Worm (Caenorhabditis elegans) whole organism, L4 larva: Measurements from ENCODE around the gene nas-22.
A peak's percentile ranks its signal among the peaks of the same experiment; 100 is the strongest.

ENCODE experiments used
- D1046.2 ChIP-seq: fragments of 200-800 bp; sonication (Bioruptor generic); IDR thresholded peaks from 2 replicates; pipeline ENCODE4 v1.3.6; 2022; ENCODE audit warnings: missing genetic modification characterization, missing compliant biosample characterization
- F44E2.7 ChIP-seq: fragments of 200-800 bp; sonication (Bioruptor generic); IDR thresholded peaks from 2 replicates; pipeline ENCODE4 v2.1.2; 2022; ENCODE audit warnings: missing genetic modification characterization, missing compliant biosample characterization
- R02D3.7 ChIP-seq: fragments of 150-350 bp; sonication (generic microtip); optimal IDR thresholded peaks from 3 replicates; lab custom pipeline; 2014; ENCODE audit warnings: missing biosample characterization, missing genetic modification characterization
- Y48G9A.11 ChIP-seq: fragments of 200-800 bp; sonication (Bioruptor generic); IDR thresholded peaks from 2 replicates; pipeline ENCODE4 v1.3.6; 2022; ENCODE audit warnings: missing genetic modification reagents, missing genetic modification characterization, missing compliant biosample characterization
- aha-1 ChIP-seq: fragments of 150-350 bp; peaks from one replicate; lab custom pipeline; 2014; ENCODE audit warnings: missing biosample characterization, missing genetic modification characterization
- ceh-28 ChIP-seq: fragments of 150-350 bp; optimal IDR thresholded peaks from 2 replicates; lab custom pipeline; 2014; ENCODE audit warnings: missing biosample characterization, missing genetic modification reagents, missing genetic modification characterization
- ceh-44 ChIP-seq: fragments of 200-800 bp; sonication (Bioruptor generic); IDR thresholded peaks from 2 replicates; pipeline ENCODE4 v1.3.6; 2022; ENCODE audit warnings: missing genetic modification reagents, missing genetic modification characterization, missing compliant biosample characterization
- ces-1 ChIP-seq: fragments of 150-350 bp; sonication (generic microtip); optimal IDR thresholded peaks from 4 replicates; lab custom pipeline; 2014; ENCODE audit warnings: missing biosample characterization, missing genetic modification reagents, missing genetic modification characterization
- ctbp-1 ChIP-seq: fragments of 200-800 bp; sonication (Bioruptor generic); IDR thresholded peaks from 2 replicates; pipeline ENCODE4 v1.3.6; 2022; ENCODE audit warnings: missing genetic modification reagents, missing genetic modification characterization, missing compliant biosample characterization
- daf-12 ChIP-seq: fragments of 150-350 bp; optimal IDR thresholded peaks from 2 replicates; lab custom pipeline; 2014; ENCODE audit warnings: missing biosample characterization, missing genetic modification reagents, missing genetic modification characterization
- dmd-6 ChIP-seq: fragments of 200-800 bp; sonication (Bioruptor generic); IDR thresholded peaks from 2 replicates; pipeline ENCODE4 v1.3.6; 2022; ENCODE audit warnings: missing genetic modification reagents, missing genetic modification characterization, missing compliant biosample characterization
- dmd-9 ChIP-seq: fragments of 200-800 bp; sonication (Bioruptor generic); IDR thresholded peaks from 2 replicates; pipeline ENCODE4 v1.3.6; 2022; ENCODE audit warnings: missing genetic modification reagents, missing genetic modification characterization, missing compliant biosample characterization
- dpl-1 ChIP-seq: fragments of 150-350 bp; optimal IDR thresholded peaks from 2 replicates; lab custom pipeline; 2014; ENCODE audit warnings: missing biosample characterization, missing genetic modification reagents, missing genetic modification characterization
- duxl-1 ChIP-seq: sonication (generic microtip); optimal IDR thresholded peaks from 2 replicates; lab custom pipeline; 2016; ENCODE audit warnings: mild to moderate bottlenecking, missing genetic modification characterization, moderate library complexity, missing compliant biosample characterization; ENCODE audit not compliant: poor library complexity
- dve-1 ChIP-seq: sonication (generic microtip); optimal IDR thresholded peaks from 2 replicates; lab custom pipeline; 2017; ENCODE audit warnings: antibody characterized with exemption, mild to moderate bottlenecking, missing genetic modification characterization, missing compliant biosample characterization; ENCODE audit not compliant: insufficient read depth
- gei-8 ChIP-seq: fragments of 200-800 bp; sonication (Bioruptor generic); optimal IDR thresholded peaks from 2 replicates; lab custom pipeline; 2018; ENCODE audit warnings: mild to moderate bottlenecking, missing genetic modification characterization, missing compliant biosample characterization
- hlh-30 ChIP-seq: sonication (generic microtip); optimal IDR thresholded peaks from 2 replicates; lab custom pipeline; 2017; ENCODE audit warnings: antibody characterized with exemption, mild to moderate bottlenecking, missing genetic modification characterization, missing compliant biosample characterization; ENCODE audit not compliant: insufficient read depth
- hmg-1.1 ChIP-seq: fragments of 200-800 bp; sonication (Bioruptor generic); IDR thresholded peaks from 2 replicates; pipeline ENCODE4 v1.3.6; 2022; ENCODE audit warnings: missing genetic modification reagents, missing genetic modification characterization, missing compliant biosample characterization
- lim-7 ChIP-seq: fragments of 200-800 bp; sonication (Bioruptor generic); IDR thresholded peaks from 2 replicates; pipeline ENCODE4 v1.3.6; 2022; ENCODE audit warnings: missing genetic modification characterization, missing compliant biosample characterization
- lin-1 ChIP-seq: fragments of 200-800 bp; sonication (Bioruptor generic); IDR thresholded peaks from 2 replicates; pipeline ENCODE4 v1.3.6; 2022; ENCODE audit warnings: missing genetic modification reagents, missing genetic modification characterization, missing compliant biosample characterization
- lin-13 ChIP-seq: fragments of 150-350 bp; optimal IDR thresholded peaks from 2 replicates; lab custom pipeline; 2014; ENCODE audit warnings: missing biosample characterization, missing genetic modification reagents, missing genetic modification characterization
- madf-9 ChIP-seq: fragments of 200-800 bp; sonication (Bioruptor generic); conservative IDR thresholded peaks from 2 replicates; pipeline ENCODE4 v1.3.6; 2022; ENCODE audit warnings: missing genetic modification reagents, missing genetic modification characterization, missing compliant biosample characterization
- mes-2 ChIP-seq: sonication (generic microtip); optimal IDR thresholded peaks from 2 replicates; lab custom pipeline; 2016; ENCODE audit warnings: missing genotype, mild to moderate bottlenecking, missing genetic modification characterization, missing compliant biosample characterization; ENCODE audit not compliant: poor library complexity, severe bottlenecking
- mxl-3 ChIP-seq: fragments of 200-800 bp; sonication (Bioruptor generic); optimal IDR thresholded peaks from 2 replicates; lab custom pipeline; 2018; ENCODE audit warnings: mild to moderate bottlenecking, missing genetic modification characterization, missing compliant biosample characterization
- nhr-102 ChIP-seq: sonication (generic microtip); optimal IDR thresholded peaks from 2 replicates; lab custom pipeline; 2016; ENCODE audit warnings: mild to moderate bottlenecking, missing genetic modification characterization, moderate library complexity, missing compliant biosample characterization
- nhr-11 ChIP-seq: fragments of 150-350 bp; optimal IDR thresholded peaks from 2 replicates; lab custom pipeline; 2014; ENCODE audit warnings: missing biosample characterization, missing genetic modification characterization
- nhr-111 ChIP-seq: fragments of 200-800 bp; sonication (Bioruptor generic); optimal IDR thresholded peaks from 2 replicates; lab custom pipeline; 2018; ENCODE audit warnings: mild to moderate bottlenecking, missing genetic modification characterization, missing compliant biosample characterization
- nhr-41 ChIP-seq: fragments of 200-800 bp; sonication (Bioruptor generic); IDR thresholded peaks from 2 replicates; pipeline ENCODE4 v1.3.6; 2022; ENCODE audit warnings: missing genetic modification reagents, missing genetic modification characterization, missing compliant biosample characterization
- nhr-42 ChIP-seq: fragments of 200-800 bp; sonication (Bioruptor generic); IDR thresholded peaks from 2 replicates; pipeline ENCODE4 v1.3.6; 2022; ENCODE audit warnings: missing genetic modification characterization, missing compliant biosample characterization
- saeg-2 ChIP-seq: fragments of 200-800 bp; sonication (Bioruptor generic); IDR thresholded peaks from 2 replicates; pipeline ENCODE4 v1.3.6; 2022; ENCODE audit warnings: missing genetic modification reagents, missing genetic modification characterization, missing compliant biosample characterization
- snpc-1.2 ChIP-seq: fragments of 200-800 bp; sonication (Bioruptor generic); IDR thresholded peaks from 2 replicates; pipeline ENCODE4 v1.3.6; 2022; ENCODE audit warnings: missing genetic modification reagents, missing genetic modification characterization, missing compliant biosample characterization
- tra-1 ChIP-seq: fragments of 200-800 bp; sonication (Bioruptor generic); IDR thresholded peaks from 2 replicates; pipeline ENCODE4 v1.3.6; 2022; ENCODE audit warnings: missing genetic modification reagents, missing genetic modification characterization, missing compliant biosample characterization
- unc-62 ChIP-seq, 3 experiments: fragments of 150-350 bp in 1 of 3; sonication (generic microtip); optimal IDR thresholded peaks in 2 of 3; peaks in 1 of 3; 1 replicate in 1 of 3; 2 replicates in 2 of 3; lab custom pipeline; 2014 to 2017; ENCODE audit warnings: missing biosample characterization in 3 of 3, missing genetic modification characterization in 3 of 3, missing genetic modification reagents in 3 of 3, missing genotype in 1 of 3
- zag-1 ChIP-seq: fragments of 150-350 bp; optimal IDR thresholded peaks from 2 replicates; lab custom pipeline; 2014; ENCODE audit warnings: missing biosample characterization, missing genetic modification characterization
- zfp-2 ChIP-seq: sonication (generic microtip); optimal IDR thresholded peaks from 2 replicates; lab custom pipeline; 2016; ENCODE audit warnings: mild to moderate bottlenecking, missing genetic modification characterization, missing compliant biosample characterization
- zip-11 ChIP-seq: fragments of 200-800 bp; sonication (Bioruptor generic); IDR thresholded peaks from 2 replicates; pipeline ENCODE4 v1.3.6; 2022; ENCODE audit warnings: missing genetic modification characterization, missing compliant biosample characterization

The nas-22 gene

ce11 chrV:11485558-11485957 lies 11.1 kb downstream of the nas-22 start, which contains the start of gene srh-1:
Gene srh-1 (plus strand): TSS chrV:11485858.
- no peak for TF ChIP-seq ceh-44 (GFP tag; lab: Robert Waterston, UW)
- TF ChIP-seq dmd-9 = no peak
- TF ChIP-seq, all 104 proteins: peak for 0

- no peak for TF ChIP-seq dpl-1 (GFP tag; lab: Kevin White, UChicago)
- no peak for TF ChIP-seq dve-1 (tag; lab: Kevin White, UChicago)
- TF ChIP-seq nhr-41 (GFP tag; lab: Robert Waterston, UW) = no peak
- no peak for TF ChIP-seq mxl-3 (GFP tag; lab: Kevin White, UChicago)
- no peak for TF ChIP-seq lin-13
- no peak for TF ChIP-seq nhr-102 (tag; lab: Kevin White, UChicago)
- no peak for TF ChIP-seq nhr-42 (GFP tag; lab: Robert Waterston, UW)
- TF ChIP-seq tra-1 = no peak
- TF ChIP-seq snpc-1.2 = no peak
- TF ChIP-seq saeg-2 (GFP tag; lab: Robert Waterston, UW) = no peak
- TF ChIP-seq lim-7 (GFP tag; lab: Robert Waterston, UW) = no peak
- TF ChIP-seq nhr-111 (GFP tag; lab: Kevin White, UChicago) = no peak
- TF ChIP-seq hlh-30 (tag; lab: Kevin White, UChicago) = no peak
- no peak for TF ChIP-seq ces-1 (GFP tag; lab: Kevin White, UChicago)
- no peak for TF ChIP-seq duxl-1 (tag; lab: Kevin White, UChicago)
- no peak for TF ChIP-seq gei-8 (GFP tag; lab: Kevin White, UChicago)
- TF ChIP-seq zip-11 (GFP tag; lab: Robert Waterston, UW) = no peak
- TF ChIP-seq D1046.2 (GFP tag; lab: Robert Waterston, UW) = no peak
- no peak for TF ChIP-seq ceh-28 (tag; lab: Kevin White, UChicago)
- TF ChIP-seq zfp-2 (tag; lab: Kevin White, UChicago) = no peak
- TF ChIP-seq, all 104 proteins: peak for 0
Observed at ce11 chrV:11486680-11487079, 12.2 kb downstream of the nas-22 start, which contains the start of gene T11F9.10. Gene T11F9.10 (plus strand): TSS chrV:11486980.

- TF ChIP-seq madf-9 (GFP tag; lab: Robert Waterston, UW) (no peak), mes-2 (no peak), zag-1 (no peak), R02D3.7 (no peak), ctbp-1 (GFP tag; lab: Robert Waterston, UW) (no peak), daf-12 (tag; lab: Kevin White, UChicago) (no peak), ces-1 (GFP tag; lab: Kevin White, UChicago) (no peak)
Observed at ce11 chrV:11488288-11488687, 13.8 kb downstream of the nas-22 start.

ce11 chrV:11490382-11490781 lies 15.9 kb downstream of the nas-22 start, which contains the start of gene dhs-19:
Gene dhs-19 (minus strand): TSS chrV:11490482.
- TF ChIP-seq unc-62 (GFP tag; optimal IDR thresholded peaks at IDR 0.05 in 1 of 2; lab: Kevin White, UChicago) (peak in 1 of 2 experiments; percentile 81), unc-62 (tag; optimal IDR thresholded peaks at IDR 0.05; lab: Kevin White, UChicago) (no peak), nhr-11 (tag; lab: Kevin White, UChicago) (no peak)
- TF ChIP-seq, all 104 proteins: peak for 1

ce11 chrV:11492456-11492855 lies 18.0 kb downstream of the nas-22 start, which contains the start of gene T11F9.21:
Gene T11F9.21 (plus strand): TSS chrV:11492756.
- no peak for TF ChIP-seq hmg-1.1 (GFP tag; lab: Robert Waterston, UW)
- no peak for TF ChIP-seq duxl-1 (tag; lab: Kevin White, UChicago)
- no peak for TF ChIP-seq F44E2.7
- no peak for TF ChIP-seq Y48G9A.11 (GFP tag; lab: Robert Waterston, UW)
- no peak for TF ChIP-seq aha-1 (tag; lab: Kevin White, UChicago)
- TF ChIP-seq dmd-6 = no peak
- no peak for TF ChIP-seq lin-1 (GFP tag; lab: Robert Waterston, UW)
